Worm (Caenorhabditis elegans) whole organism, midembryonic: Measurements from ENCODE around the gene Y26G10.5.

Experiments
- T22C8.4 ChIP-seq: fragments of 200-800 bp; sonication (Bioruptor generic); IDR thresholded peaks from 2 replicates; pipeline ENCODE4 v1.3.6; 2022; ENCODE audit warnings: missing genetic modification characterization, missing compliant biosample characterization
- cog-1 ChIP-seq: sonication (generic microtip); optimal IDR thresholded peaks from 2 replicates; lab custom pipeline; 2016; ENCODE audit warnings: missing genetic modification characterization, missing compliant biosample characterization
- flt-1 ChIP-seq: fragments of 200-800 bp; sonication (Bioruptor generic); IDR thresholded peaks from 2 replicates; pipeline ENCODE4 v1.3.6; 2022; ENCODE audit warnings: missing genetic modification characterization, missing compliant biosample characterization
- klf-2 ChIP-seq: fragments of 200-800 bp; sonication (Bioruptor generic); conservative IDR thresholded peaks from 2 replicates; pipeline ENCODE4 v1.3.6; 2022; ENCODE audit warnings: missing genetic modification reagents, missing genetic modification characterization, missing compliant biosample characterization
- med-1 ChIP-seq: sonication (generic microtip); optimal IDR thresholded peaks from 2 replicates; lab custom pipeline; 2017; ENCODE audit warnings: missing genetic modification characterization, mild to moderate bottlenecking, missing compliant biosample characterization, antibody characterized with exemption, missing genetic modification reagents; ENCODE audit not compliant: insufficient read depth
- ref-1 ChIP-seq: fragments of 200-800 bp; sonication (Bioruptor generic); conservative IDR thresholded peaks from 2 replicates; pipeline ENCODE4 v1.3.6; 2022; ENCODE audit warnings: missing genetic modification reagents, missing genetic modification characterization, missing compliant biosample characterization
- tab-1 ChIP-seq: fragments of 200-800 bp; sonication (Bioruptor generic); IDR thresholded peaks from 2 replicates; pipeline ENCODE4 v1.3.6; 2022; ENCODE audit warnings: missing genetic modification characterization, missing compliant biosample characterization
- ztf-23 ChIP-seq: fragments of 200-800 bp; sonication (Bioruptor generic); IDR thresholded peaks from 2 replicates; pipeline ENCODE4 v1.3.6; 2022; ENCODE audit warnings: missing genetic modification reagents, missing genetic modification characterization, missing compliant biosample characterization
- ztf-29 ChIP-seq: fragments of 200-800 bp; sonication (Bioruptor generic); IDR thresholded peaks from 2 replicates; pipeline ENCODE4 v1.3.6; 2022; ENCODE audit warnings: missing genetic modification reagents, missing genetic modification characterization, missing compliant biosample characterization

Gene Y26G10.5

ce11 chrV:17700728-17701262, at the start of gene Y26G10.5, which contains the start of gene srh-32:
Gene Y26G10.5, minus strand, starts transcription at chrV:17700828.
Gene srh-32, plus strand, starts transcription at chrV:17701212.
- no peak for TF ChIP-seq cog-1
- TF ChIP-seq ref-1 (GFP tag; lab: Robert Waterston, UW) = no peak
- no peak for TF ChIP-seq ztf-29 (GFP tag; lab: Robert Waterston, UW)
- TF ChIP-seq klf-2 = no peak
- TF ChIP-seq flt-1 (GFP tag; lab: Robert Waterston, UW) = no peak
- no peak for TF ChIP-seq ztf-23
- TF ChIP-seq tab-1 (GFP tag; lab: Robert Waterston, UW) = no peak

ce11 chrV:17749181-17749580, 48.6 kb upstream of the Y26G10.5 start, which contains the start of gene R12G8.1:
Gene R12G8.1, minus strand, starts transcription at chrV:17749243.
- TF ChIP-seq klf-2 (no peak), tab-1 (GFP tag; lab: Robert Waterston, UW) (no peak), ref-1 (GFP tag; lab: Robert Waterston, UW) (no peak)

- TF ChIP-seq ref-1 (GFP tag; lab: Robert Waterston, UW) (no peak), tab-1 (GFP tag; lab: Robert Waterston, UW) (no peak), med-1 (no peak), cog-1 (no peak), T22C8.4 (GFP tag; lab: Robert Waterston, UW) (no peak), klf-2 (no peak), flt-1 (GFP tag; lab: Robert Waterston, UW) (no peak), ztf-23 (no peak), ztf-29 (GFP tag; lab: Robert Waterston, UW) (no peak)
Measured at ce11 chrV:17746959-17747358, 46.3 kb upstream of the Y26G10.5 start, which contains the start of gene twk-36. Gene twk-36, minus strand, starts transcription at chrV:17747059.

- TF ChIP-seq ztf-23 = no peak
- no peak for TF ChIP-seq flt-1 (GFP tag; lab: Robert Waterston, UW)
- TF ChIP-seq ref-1 (GFP tag; lab: Robert Waterston, UW) = no peak
- TF ChIP-seq ztf-29 (GFP tag; lab: Robert Waterston, UW) = no peak
- TF ChIP-seq tab-1 (GFP tag; lab: Robert Waterston, UW) = no peak
Measured at ce11 chrV:17743802-17744201, 43.2 kb upstream of the Y26G10.5 start.

ce11 chrV:17739801-17740200, 39.2 kb upstream of the Y26G10.5 start, which contains the start of gene cutl-4:
Gene cutl-4, minus strand, starts transcription at chrV:17739901.
- TF ChIP-seq flt-1 (GFP tag; lab: Robert Waterston, UW) (no peak), ref-1 (GFP tag; lab: Robert Waterston, UW) (no peak), cog-1 (no peak), klf-2 (no peak), med-1 (no peak), ztf-29 (GFP tag; lab: Robert Waterston, UW) (no peak), T22C8.4 (GFP tag; lab: Robert Waterston, UW) (no peak), ztf-23 (no peak), tab-1 (GFP tag; lab: Robert Waterston, UW) (no peak)

ce11 chrV:17732516-17732915, 31.9 kb upstream of the Y26G10.5 start, which contains the start of gene twk-42:
Gene twk-42, minus strand, starts transcription at chrV:17732616.
- no peak for TF ChIP-seq med-1
- no peak for TF ChIP-seq ztf-29 (GFP tag; lab: Robert Waterston, UW)
- no peak for TF ChIP-seq cog-1
- TF ChIP-seq klf-2 = no peak

- TF ChIP-seq flt-1 (GFP tag; lab: Robert Waterston, UW) (no peak), ztf-23 (no peak), ref-1 (GFP tag; lab: Robert Waterston, UW) (no peak), tab-1 (GFP tag; lab: Robert Waterston, UW) (no peak), med-1 (no peak), ztf-29 (GFP tag; lab: Robert Waterston, UW) (no peak), klf-2 (no peak), T22C8.4 (GFP tag; lab: Robert Waterston, UW) (no peak), cog-1 (no peak)
Measured at ce11 chrV:17728757-17729156, 28.1 kb upstream of the Y26G10.5 start.

- TF ChIP-seq ref-1 (GFP tag; lab: Robert Waterston, UW) = no peak
Measured at ce11 chrV:17728336-17728735, 27.7 kb upstream of the Y26G10.5 start.

ce11 chrV:17724704-17725103, 24.1 kb upstream of the Y26G10.5 start, which contains the start of gene fat-5:
Gene fat-5, plus strand, starts transcription at chrV:17725004.
- TF ChIP-seq klf-2 (no peak), T22C8.4 (GFP tag; lab: Robert Waterston, UW) (no peak), cog-1 (no peak), med-1 (no peak), ztf-23 (no peak), flt-1 (GFP tag; lab: Robert Waterston, UW) (no peak), ref-1 (GFP tag; lab: Robert Waterston, UW) (no peak), tab-1 (GFP tag; lab: Robert Waterston, UW) (no peak), ztf-29 (GFP tag; lab: Robert Waterston, UW) (no peak)

- no peak for TF ChIP-seq cog-1
- TF ChIP-seq klf-2 = no peak
- no peak for TF ChIP-seq flt-1 (GFP tag; lab: Robert Waterston, UW)
- no peak for TF ChIP-seq T22C8.4 (GFP tag; lab: Robert Waterston, UW)
- TF ChIP-seq med-1 = no peak
Measured at ce11 chrV:17723142-17723781, 22.6 kb upstream of the Y26G10.5 start.

ce11 chrV:17722553-17722952, 21.9 kb upstream of the Y26G10.5 start:
- no peak for TF ChIP-seq flt-1 (GFP tag; lab: Robert Waterston, UW)
- TF ChIP-seq klf-2 = no peak
- no peak for TF ChIP-seq ref-1 (GFP tag; lab: Robert Waterston, UW)
- no peak for TF ChIP-seq tab-1 (GFP tag; lab: Robert Waterston, UW)
- TF ChIP-seq ztf-29 (GFP tag; lab: Robert Waterston, UW) = no peak
- TF ChIP-seq med-1 = no peak
- TF ChIP-seq T22C8.4 (GFP tag; lab: Robert Waterston, UW) = no peak
- TF ChIP-seq cog-1 = no peak
- TF ChIP-seq ztf-23 = no peak
